Fruit fly (Drosophila melanogaster) whole organism, prepupa: ENCODE results near the gene Vajk3.

Experiments used
- Blimp-1 ChIP-seq: fragments of 200-800 bp; sonication (Bioruptor generic); optimal IDR thresholded peaks from 3 replicates; lab custom pipeline; 2017; ENCODE audit warnings: missing biosample characterization, missing genetic modification characterization, mild to moderate bottlenecking, moderate library complexity, missing genetic modification reagents
- CG10669 ChIP-seq: fragments of 200-800 bp; sonication (Bioruptor generic); optimal IDR thresholded peaks from 3 replicates; lab custom pipeline; 2018; ENCODE audit warnings: missing biosample characterization, mild to moderate bottlenecking, missing genetic modification characterization, moderate library complexity
- CG15336 ChIP-seq: fragments of 200-800 bp; sonication (Bioruptor generic); IDR thresholded peaks from 2 replicates; pipeline ENCODE4 v1.3.6; 2022; ENCODE audit warnings: missing biosample characterization, missing genetic modification characterization
- CG16779 ChIP-seq: fragments of 200-800 bp; sonication (Bioruptor generic); optimal IDR thresholded peaks from 3 replicates; lab custom pipeline; 2017; ENCODE audit warnings: missing biosample characterization, mild to moderate bottlenecking, missing genetic modification characterization
- CG31627 ChIP-seq: fragments of 200-800 bp; sonication (Bioruptor generic); optimal IDR thresholded peaks from 3 replicates; lab custom pipeline; 2016; ENCODE audit warnings: missing biosample characterization, missing genetic modification characterization
- CG32006 ChIP-seq: fragments of 200-800 bp; sonication (Bioruptor generic); optimal IDR thresholded peaks from 3 replicates; lab custom pipeline; 2017; ENCODE audit warnings: missing biosample characterization, mild to moderate bottlenecking, missing genetic modification characterization
- CG3919 ChIP-seq: fragments of 200-800 bp; sonication (Bioruptor generic); optimal IDR thresholded peaks from 3 replicates; lab custom pipeline; 2016; ENCODE audit warnings: missing biosample characterization, missing genetic modification characterization
- CG6792 ChIP-seq: fragments of 200-800 bp; sonication (Bioruptor generic); optimal IDR thresholded peaks from 3 replicates; lab custom pipeline; 2016; ENCODE audit warnings: missing biosample characterization, missing genetic modification characterization
- CG6854 ChIP-seq: fragments of 200-800 bp; sonication (Bioruptor generic); optimal IDR thresholded peaks from 2 replicates; lab custom pipeline; 2017; ENCODE audit warnings: missing biosample characterization, mild to moderate bottlenecking, missing genetic modification characterization
- CG8319 ChIP-seq: fragments of 200-800 bp; sonication (Bioruptor generic); optimal IDR thresholded peaks from 3 replicates; lab custom pipeline; 2016; ENCODE audit warnings: missing biosample characterization, missing genetic modification characterization
- Lpt ChIP-seq: fragments of 200-800 bp; sonication (Bioruptor generic); optimal IDR thresholded peaks from 3 replicates; lab custom pipeline; 2016; ENCODE audit warnings: missing biosample characterization, missing genetic modification characterization

DNA sequence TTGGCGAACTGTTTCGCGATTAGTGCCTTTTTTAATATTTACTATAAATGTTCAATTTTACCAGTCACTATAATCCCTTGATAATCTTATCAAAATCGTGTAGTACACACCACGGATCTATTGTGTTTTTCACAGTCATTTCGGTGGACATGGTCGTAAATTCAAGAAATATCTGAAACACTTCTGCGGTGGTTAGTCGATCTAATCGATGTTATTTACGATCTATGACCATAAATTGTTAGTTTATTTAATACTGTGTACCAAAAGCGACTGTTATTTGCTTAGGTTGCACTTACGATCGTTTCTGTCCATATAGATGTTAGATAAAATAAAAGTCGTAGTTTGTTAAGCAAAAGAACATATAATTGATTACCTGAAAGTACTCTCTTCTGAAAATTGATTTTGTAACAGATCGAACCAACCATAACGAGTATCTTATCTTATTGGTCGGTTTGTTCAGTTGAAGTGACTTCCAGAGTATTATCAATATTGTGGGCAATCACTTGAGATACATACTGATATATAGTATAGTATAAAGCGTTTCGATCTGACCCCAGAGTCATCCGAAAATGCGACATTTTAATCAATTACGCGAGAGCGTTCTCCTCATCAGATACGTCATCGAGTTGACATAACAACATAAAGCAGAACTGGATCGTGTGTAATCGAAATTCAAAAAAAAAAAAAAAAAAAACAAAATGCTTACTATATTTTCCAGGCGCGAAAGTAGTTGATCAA is 41.3 kb downstream of the Vajk3 start:
- TF ChIP-seq Blimp-1 (GFP tag; lab: Kevin White, UChicago) (no peak), CG6792 (GFP tag; lab: Kevin White, UChicago) (no peak), CG10669 (GFP tag; lab: Kevin White, UChicago) (no peak), Lpt (GFP tag; lab: Kevin White, UChicago) (no peak), CG8319 (GFP tag; lab: Kevin White, UChicago) (no peak), CG6854 (GFP tag; lab: Kevin White, UChicago) (no peak), CG16779 (no peak), CG3919 (GFP tag; lab: Kevin White, UChicago) (no peak), CG32006 (GFP tag; lab: Kevin White, UChicago) (no peak), CG15336 (GFP tag; lab: Robert Waterston, UW) (no peak), CG31627 (GFP tag; lab: Kevin White, UChicago) (no peak)
